Fruit fly (Drosophila melanogaster) whole organism, embryonic: ENCODE measurements around the gene asl.

ENCODE experiments used
- Bteb2 ChIP-seq: fragments of 200-800 bp; sonication (Bioruptor generic); optimal IDR thresholded peaks from 2 replicates; lab custom pipeline; 2016; ENCODE audit warnings: missing biosample characterization, missing genetic modification characterization
- CG10366 ChIP-seq: fragments of 200-800 bp; sonication (Bioruptor generic); IDR thresholded peaks from 2 replicates; pipeline ENCODE4 v1.3.6; 2022; ENCODE audit warnings: missing biosample characterization, missing genetic modification characterization
- CG12219 ChIP-seq: fragments of 200-800 bp; sonication (Bioruptor generic); optimal IDR thresholded peaks from 3 replicates; lab custom pipeline; 2018; ENCODE audit warnings: missing biosample characterization, mild to moderate bottlenecking, missing genetic modification characterization
- CG13775 ChIP-seq: fragments of 200-800 bp; sonication (Bioruptor generic); optimal IDR thresholded peaks from 3 replicates; lab custom pipeline; 2017; ENCODE audit warnings: missing biosample characterization, mild to moderate bottlenecking, missing genetic modification characterization
- CG14014 ChIP-seq: fragments of 200-800 bp; sonication (Bioruptor generic); IDR thresholded peaks from 2 replicates; pipeline ENCODE4 v1.3.6; 2022; ENCODE audit warnings: missing biosample characterization, missing genetic modification characterization
- CG14050 ChIP-seq: fragments of 200-800 bp; sonication (Bioruptor generic); IDR thresholded peaks from 3 replicates; pipeline ENCODE4 v1.3.6; 2022; ENCODE audit warnings: missing biosample characterization, missing genetic modification characterization
- CG14860 ChIP-seq: fragments of 200-800 bp; sonication (Bioruptor generic); IDR thresholded peaks from 3 replicates; pipeline ENCODE4 v1.3.6; 2022; ENCODE audit warnings: missing biosample characterization, missing genetic modification characterization; ENCODE audit not compliant: partially characterized antibody
- CG16863 ChIP-seq: fragments of 200-800 bp; sonication (Bioruptor generic); optimal IDR thresholded peaks from 3 replicates; lab custom pipeline; 2016; ENCODE audit warnings: missing biosample characterization, missing genetic modification characterization
- CG17385 ChIP-seq: fragments of 200-800 bp; sonication (Bioruptor generic); optimal IDR thresholded peaks from 3 replicates; lab custom pipeline; 2018; ENCODE audit warnings: missing biosample characterization, mild to moderate bottlenecking, missing genetic modification characterization
- CG4617 ChIP-seq: fragments of 200-800 bp; sonication (Bioruptor generic); optimal IDR thresholded peaks from 3 replicates; lab custom pipeline; 2016; ENCODE audit warnings: missing biosample characterization, missing genetic modification characterization, borderline replicate concordance
- CG6272 ChIP-seq: fragments of 200-800 bp; sonication (Bioruptor generic); IDR thresholded peaks from 2 replicates; pipeline ENCODE4 v1.3.6; 2022; ENCODE audit warnings: missing biosample characterization, missing genetic modification characterization
- CG6791 ChIP-seq: fragments of 200-800 bp; sonication (Bioruptor generic); IDR thresholded peaks from 3 replicates; pipeline ENCODE4 v1.3.6; 2022; ENCODE audit warnings: missing biosample characterization, missing genetic modification characterization; ENCODE audit not compliant: partially characterized antibody
- CG7271 ChIP-seq: fragments of 200-800 bp; sonication (Bioruptor generic); optimal IDR thresholded peaks from 2 replicates; lab custom pipeline; 2018; ENCODE audit warnings: missing biosample characterization, mild to moderate bottlenecking, missing genetic modification characterization, moderate library complexity
- CG7745 ChIP-seq: fragments of 200-800 bp; sonication (Bioruptor generic); optimal IDR thresholded peaks from 2 replicates; lab custom pipeline; 2018; ENCODE audit warnings: missing biosample characterization, mild to moderate bottlenecking, missing genetic modification characterization, moderate library complexity
- CG8359 ChIP-seq: fragments of 200-800 bp; sonication (Bioruptor generic); optimal IDR thresholded peaks from 2 replicates; lab custom pipeline; 2017; ENCODE audit warnings: missing biosample characterization, mild to moderate bottlenecking, missing genetic modification characterization, borderline replicate concordance
- CkIIα-i1 ChIP-seq: fragments of 200-800 bp; sonication (Bioruptor generic); IDR thresholded peaks from 2 replicates; pipeline ENCODE4 v1.3.6; 2022; ENCODE audit warnings: missing biosample characterization, missing genetic modification characterization
- Doc2 ChIP-seq: fragments of 200-800 bp; sonication (Bioruptor generic); IDR thresholded peaks from 2 replicates; pipeline ENCODE4 v1.3.6; 2022; ENCODE audit warnings: missing biosample characterization, missing genetic modification characterization
- Gsc ChIP-seq: fragments of 200-800 bp; sonication (Bioruptor generic); IDR thresholded peaks from 2 replicates; pipeline ENCODE4 v1.3.6; 2022; ENCODE audit warnings: missing biosample characterization, missing genetic modification characterization
- H15 ChIP-seq: fragments of 200-800 bp; sonication (Bioruptor generic); IDR thresholded peaks from 3 replicates; pipeline ENCODE4 v1.3.6; 2022; ENCODE audit warnings: missing biosample characterization, missing genetic modification characterization
- HLH4C ChIP-seq: fragments of 200-800 bp; sonication (Bioruptor generic); IDR thresholded peaks from 3 replicates; pipeline ENCODE4 v1.3.6; 2022; ENCODE audit warnings: missing biosample characterization, missing genetic modification characterization; ENCODE audit not compliant: partially characterized antibody
- MESR4 ChIP-seq: fragments of 200-800 bp; sonication (Bioruptor generic); optimal IDR thresholded peaks from 2 replicates; lab custom pipeline; 2018; ENCODE audit warnings: missing biosample characterization, mild to moderate bottlenecking, missing genetic modification characterization, moderate library complexity
- Myb ChIP-seq: fragments of 200-800 bp; sonication (Bioruptor generic); optimal IDR thresholded peaks from 2 replicates; lab custom pipeline; 2016; ENCODE audit warnings: missing biosample characterization, missing genetic modification characterization
- NFAT ChIP-seq: fragments of 200-800 bp; sonication (Bioruptor generic); IDR thresholded peaks from 2 replicates; pipeline ENCODE4 v1.3.6; 2022; ENCODE audit warnings: missing biosample characterization, missing genetic modification characterization
- Ravus ChIP-seq: fragments of 200-800 bp; sonication (Bioruptor generic); IDR thresholded peaks from 2 replicates; pipeline ENCODE4 v1.3.6; 2022; ENCODE audit warnings: missing biosample characterization, missing genetic modification characterization
- Six4 ChIP-seq: fragments of 200-800 bp; sonication (Bioruptor generic); optimal IDR thresholded peaks from 2 replicates; lab custom pipeline; 2016; ENCODE audit warnings: missing biosample characterization, missing genetic modification characterization
- Sry-δ ChIP-seq: fragments of 200-800 bp; sonication (Bioruptor generic); optimal IDR thresholded peaks from 2 replicates; lab custom pipeline; 2016; ENCODE audit warnings: missing biosample characterization, missing genetic modification characterization
- Vsx1 ChIP-seq: fragments of 200-800 bp; sonication (Bioruptor generic); optimal IDR thresholded peaks from 2 replicates; lab custom pipeline; 2017; ENCODE audit warnings: missing biosample characterization, mild to moderate bottlenecking, missing genetic modification characterization, missing genetic modification reagents
- ato ChIP-seq: fragments of 200-800 bp; sonication (Bioruptor generic); IDR thresholded peaks from 2 replicates; pipeline ENCODE4 v1.3.6; 2022; ENCODE audit warnings: missing biosample characterization, missing genetic modification characterization; ENCODE audit not compliant: partially characterized antibody
- br ChIP-seq: fragments of >200 bp; optimal IDR thresholded peaks from 2 replicates; lab custom pipeline; 2017
- cg ChIP-seq: fragments of 200-800 bp; sonication (Bioruptor generic); optimal IDR thresholded peaks from 3 replicates; lab custom pipeline; 2019; ENCODE audit warnings: missing biosample characterization, mild to moderate bottlenecking, missing genetic modification characterization, moderate library complexity
- corto ChIP-seq: fragments of 200-800 bp; sonication (Bioruptor generic); optimal IDR thresholded peaks from 2 replicates; lab custom pipeline; 2016; ENCODE audit warnings: missing biosample characterization, mild to moderate bottlenecking, missing genetic modification characterization, moderate library complexity
- crol ChIP-seq: fragments of 200-800 bp; sonication (Bioruptor generic); IDR thresholded peaks from 2 replicates; pipeline ENCODE4 v1.3.6; 2022; ENCODE audit warnings: missing biosample characterization, missing genetic modification characterization
- danr ChIP-seq: fragments of 200-800 bp; sonication (Bioruptor generic); IDR thresholded peaks from 2 replicates; pipeline ENCODE4 v1.3.6; 2022; ENCODE audit warnings: missing biosample characterization, missing genetic modification characterization
- dmrt11E ChIP-seq: fragments of 200-800 bp; sonication (Bioruptor generic); optimal IDR thresholded peaks from 3 replicates; lab custom pipeline; 2018; ENCODE audit warnings: missing biosample characterization, mild to moderate bottlenecking, missing genetic modification characterization, moderate library complexity
- dpn ChIP-seq, 2 experiments: fragments of 200-800 bp; sonication (Bioruptor generic); optimal IDR thresholded peaks; 3 replicates each; lab custom pipeline; 2016; ENCODE audit warnings: missing biosample characterization in 2 of 2, missing genetic modification characterization in 2 of 2
- esg ChIP-seq: fragments of 200-800 bp; sonication (Bioruptor generic); conservative IDR thresholded peaks from 2 replicates; pipeline ENCODE4 v1.3.6; 2022; ENCODE audit warnings: missing biosample characterization, missing genetic modification characterization
- fd3F ChIP-seq: fragments of 200-800 bp; sonication (Bioruptor generic); optimal IDR thresholded peaks from 2 replicates; lab custom pipeline; 2018; ENCODE audit warnings: missing biosample characterization, mild to moderate bottlenecking, missing genetic modification characterization, moderate library complexity
- gem ChIP-seq: fragments of 200-800 bp; sonication (Bioruptor generic); optimal IDR thresholded peaks from 2 replicates; lab custom pipeline; 2019; ENCODE audit warnings: missing biosample characterization, mild to moderate bottlenecking, missing genetic modification characterization, moderate library complexity
- lmd ChIP-seq: fragments of 200-800 bp; sonication (Bioruptor generic); IDR thresholded peaks from 2 replicates; pipeline ENCODE4 v1.3.6; 2022; ENCODE audit warnings: missing biosample characterization, missing genetic modification characterization
- odd ChIP-seq: fragments of 200-800 bp; sonication (Bioruptor generic); optimal IDR thresholded peaks from 2 replicates; lab custom pipeline; 2017; ENCODE audit warnings: missing biosample characterization, mild to moderate bottlenecking, missing genetic modification characterization
- onecut ChIP-seq: fragments of 200-800 bp; sonication (Bioruptor generic); IDR thresholded peaks from 2 replicates; pipeline ENCODE4 v1.3.6; 2022; ENCODE audit warnings: missing biosample characterization, missing genetic modification characterization
- pfk ChIP-seq: fragments of 200-800 bp; sonication (Bioruptor generic); optimal IDR thresholded peaks from 2 replicates; lab custom pipeline; 2018; ENCODE audit warnings: missing biosample characterization, mild to moderate bottlenecking, missing genetic modification characterization, moderate library complexity
- pros ChIP-seq: fragments of 200-800 bp; sonication (Bioruptor generic); optimal IDR thresholded peaks from 3 replicates; lab custom pipeline; 2019; ENCODE audit warnings: missing biosample characterization, mild to moderate bottlenecking, missing genetic modification characterization, moderate library complexity
- ro ChIP-seq: fragments of 200-800 bp; sonication (Bioruptor generic); IDR thresholded peaks from 2 replicates; pipeline ENCODE4 v1.3.6; 2022; ENCODE audit warnings: missing biosample characterization, missing genetic modification characterization
- schlank ChIP-seq: fragments of 200-800 bp; sonication (Bioruptor generic); optimal IDR thresholded peaks from 2 replicates; lab custom pipeline; 2018; ENCODE audit warnings: missing biosample characterization, mild to moderate bottlenecking, missing genetic modification characterization
- seq ChIP-seq: fragments of 200-800 bp; sonication (Bioruptor generic); IDR thresholded peaks from 2 replicates; pipeline ENCODE4 v1.3.6; 2022; ENCODE audit warnings: missing biosample characterization, missing genetic modification characterization
- sim ChIP-seq: fragments of 200-800 bp; sonication (Bioruptor generic); IDR thresholded peaks from 2 replicates; pipeline ENCODE4 v1.3.6; 2022; ENCODE audit warnings: missing biosample characterization, missing genetic modification characterization
- sima ChIP-seq: fragments of 200-800 bp; sonication (Bioruptor generic); optimal IDR thresholded peaks from 2 replicates; lab custom pipeline; 2016; ENCODE audit warnings: missing biosample characterization, missing genetic modification characterization
- tgo ChIP-seq: fragments of 200-800 bp; sonication (Bioruptor generic); IDR thresholded peaks from 3 replicates; pipeline ENCODE4 v1.3.6; 2022; ENCODE audit warnings: missing biosample characterization, missing genetic modification characterization
- trem ChIP-seq: fragments of 200-800 bp; optimal IDR thresholded peaks from 3 replicates; lab custom pipeline; 2019; ENCODE audit warnings: missing biosample characterization, mild to moderate bottlenecking, missing genetic modification characterization, moderate library complexity
- unpg ChIP-seq: fragments of 200-800 bp; sonication (Bioruptor generic); optimal IDR thresholded peaks from 3 replicates; lab custom pipeline; 2018; ENCODE audit warnings: missing biosample characterization, mild to moderate bottlenecking, missing genetic modification characterization, moderate library complexity

asl gene

DNA sequence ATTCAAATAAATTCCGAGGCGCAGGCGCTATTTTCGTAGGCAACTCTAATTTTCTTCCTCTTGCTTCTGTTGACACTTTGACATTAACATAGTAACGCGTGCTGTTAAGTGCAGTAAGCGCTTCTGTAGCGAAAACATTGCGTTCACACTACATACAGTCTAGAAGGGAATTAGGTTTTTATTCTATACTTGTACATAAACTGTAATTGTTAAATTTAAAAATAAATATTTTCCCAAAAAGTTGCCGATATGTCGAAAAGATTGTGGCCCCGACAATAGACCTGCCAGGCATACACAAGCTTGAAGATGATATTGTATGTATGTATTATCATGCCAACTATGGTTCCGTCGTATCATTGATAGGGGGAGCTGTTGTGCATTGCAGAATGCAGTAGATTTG, at the start of gene asl (continued):
- TF ChIP-seq Doc2 (GFP tag; lab: Robert Waterston, UW) (no peak), CG10366 (GFP tag; lab: Robert Waterston, UW) (peak; percentile 61), CG16863 (GFP tag; lab: Kevin White, UChicago) (peak; percentile 34), seq (GFP tag; lab: Robert Waterston, UW) (no peak), CG13775 (GFP tag; lab: Kevin White, UChicago) (peak; percentile 61), CG14050 (GFP tag; lab: Robert Waterston, UW) (peak; percentile 37; the same call in 1 of the 3 replicates), CG17385 (GFP tag; lab: Kevin White, UChicago) (peak; percentile 99), br (lab: Kevin White, UChicago) (no peak), pfk (GFP tag; lab: Kevin White, UChicago) (no peak), CG6272 (peak; percentile 47), esg (GFP tag; lab: Robert Waterston, UW) (peak; percentile 40; the same call in 1 of the 2 replicates), fd3F (peak; percentile 25), danr (no peak), CG8359 (peak; percentile 26), CG7271 (tag; lab: Kevin White, UChicago) (no peak), sima (GFP tag; lab: Kevin White, UChicago) (no peak), pros (GFP tag; lab: Kevin White, UChicago) (no peak), HLH4C (GFP tag; lab: Robert Waterston, UW) (no peak), gem (tag; lab: Kevin White, UChicago) (peak; percentile 79), CkIIα-i1 (no peak), unpg (GFP tag; lab: Kevin White, UChicago) (peak; percentile 72), schlank (no peak), CG7745 (tag; lab: Kevin White, UChicago) (no peak), Six4 (GFP tag; lab: Kevin White, UChicago) (no peak), Vsx1 (no peak), onecut (peak; percentile 58), Myb (peak; percentile 44), dmrt11E (peak; percentile 65), lmd (GFP tag; lab: Robert Waterston, UW) (peak; percentile 67), NFAT (GFP tag; lab: Robert Waterston, UW) (no peak), Sry-δ (peak; percentile 42), CG4617 (GFP tag; lab: Kevin White, UChicago) (peak; percentile 70), CG6791 (peak; percentile 57; the same call in 1 of the 3 replicates), Gsc (GFP tag; lab: Robert Waterston, UW) (no peak), odd (no peak), MESR4 (GFP tag; lab: Kevin White, UChicago) (peak; percentile 58), tgo (peak; percentile 68; the same call in 2 of the 3 replicates), CG14860 (GFP tag; lab: Robert Waterston, UW) (no peak), cg (peak; percentile 41), ato (no peak), Ravus (GFP tag; lab: Robert Waterston, UW) (no peak), ro (no peak), trem (peak; percentile 82), CG12219 (GFP tag; lab: Kevin White, UChicago) (peak; percentile 19), sim (GFP tag; lab: Robert Waterston, UW) (no peak), corto (GFP tag; lab: Kevin White, UChicago) (peak; percentile 25), Bteb2 (GFP tag; lab: Kevin White, UChicago) (no peak), crol (no peak), H15 (GFP tag; lab: Robert Waterston, UW) (no peak), dpn (GFP tag; optimal IDR thresholded peaks at IDR 0.05; lab: Kevin White, UChicago) (peak; percentile 56 to 65), CG14014 (GFP tag; lab: Robert Waterston, UW) (peak; percentile 57; the same call in 1 of the 2 replicates)
